Worm (Caenorhabditis elegans) whole organism, L1 larva: ENCODE results near the gene dpy-30.
A peak's percentile ranks its signal among the peaks of the same experiment; 100 is the strongest.

Source experiments
- C34B4.2 ChIP-seq: sonication (generic microtip); optimal IDR thresholded peaks from 2 replicates; lab custom pipeline; 2017; ENCODE audit warnings: mild to moderate bottlenecking, missing genetic modification characterization, missing compliant biosample characterization
- alr-1 ChIP-seq: fragments of 200-800 bp; sonication (Bioruptor generic); optimal IDR thresholded peaks from 2 replicates; lab custom pipeline; 2018; ENCODE audit warnings: borderline replicate concordance, mild to moderate bottlenecking, missing genetic modification characterization, missing compliant biosample characterization
- blmp-1 ChIP-seq: fragments of 150-350 bp; optimal IDR thresholded peaks from 2 replicates; lab custom pipeline; 2014; ENCODE audit warnings: missing biosample characterization, missing genetic modification characterization
- ceh-63 ChIP-seq: fragments of 200-800 bp; sonication (Bioruptor generic); optimal IDR thresholded peaks from 2 replicates; lab custom pipeline; 2018; ENCODE audit warnings: mild to moderate bottlenecking, missing genetic modification characterization, missing compliant biosample characterization
- ceh-8 ChIP-seq: fragments of 200-800 bp; sonication (Bioruptor generic); optimal IDR thresholded peaks from 2 replicates; lab custom pipeline; 2018; ENCODE audit warnings: mild to moderate bottlenecking, missing genetic modification characterization, moderate library complexity, missing compliant biosample characterization
- ceh-88 ChIP-seq: fragments of 200-800 bp; sonication (Bioruptor generic); IDR thresholded peaks from 2 replicates; pipeline ENCODE4 v1.3.6; 2022; ENCODE audit warnings: missing genetic modification characterization, missing compliant biosample characterization
- ceh-90 ChIP-seq: sonication (generic microtip); optimal IDR thresholded peaks from 2 replicates; lab custom pipeline; 2016; ENCODE audit warnings: missing genetic modification characterization, missing compliant biosample characterization
- dpl-1 ChIP-seq, 3 experiments: fragments of 150-350 bp in 2 of 3; sonication (generic microtip) in 1 of 3; optimal IDR thresholded peaks; 2 replicates each; lab custom pipeline; 2014 to 2017; ENCODE audit warnings: missing biosample characterization in 3 of 3, missing genetic modification characterization in 3 of 3, missing genetic modification reagents in 3 of 3
- efl-1 ChIP-seq, 4 experiments: fragments of 150-350 bp; optimal IDR thresholded peaks in 3 of 4; peaks in 1 of 4; 1 replicate in 1 of 4; 2 replicates in 3 of 4; lab custom pipeline; 2014; ENCODE audit warnings: missing biosample characterization in 2 of 4, missing genetic modification characterization in 2 of 4, missing genetic modification reagents in 2 of 4
- efl-3 ChIP-seq: fragments of 200-800 bp; sonication (Bioruptor generic); optimal IDR thresholded peaks from 2 replicates; lab custom pipeline; 2018; ENCODE audit warnings: mild to moderate bottlenecking, missing genetic modification characterization, missing compliant biosample characterization
- egl-27 ChIP-seq, 2 experiments: fragments of 150-350 bp in 1 of 2; sonication (generic microtip); optimal IDR thresholded peaks; 3 replicates each; lab custom pipeline; 2017 to 2018; ENCODE audit warnings: missing biosample characterization in 2 of 2, missing genetic modification characterization in 2 of 2, missing genetic modification reagents in 2 of 2
- elt-3 ChIP-seq, 6 experiments: fragments of 150-350 bp in 1 of 6; sonication (generic microtip); optimal IDR thresholded peaks; 2 replicates each; lab custom pipeline; 2017 to 2018; ENCODE audit warnings: missing biosample characterization in 6 of 6, missing genetic modification characterization in 6 of 6, inconsistent platforms in 1 of 6
- fkh-10 ChIP-seq: sonication (generic microtip); optimal IDR thresholded peaks from 2 replicates; lab custom pipeline; 2017; ENCODE audit warnings: missing biosample characterization, missing genetic modification reagents, missing genetic modification characterization
- fkh-8 ChIP-seq: sonication (generic microtip); optimal IDR thresholded peaks from 2 replicates; lab custom pipeline; 2016; ENCODE audit warnings: mild to moderate bottlenecking, missing genetic modification characterization, missing compliant biosample characterization
- hlh-4 ChIP-seq: sonication (generic microtip); optimal IDR thresholded peaks from 2 replicates; lab custom pipeline; 2016; ENCODE audit warnings: mild to moderate bottlenecking, missing genetic modification characterization, missing compliant biosample characterization
- irx-1 ChIP-seq: sonication (generic microtip); optimal IDR thresholded peaks from 2 replicates; lab custom pipeline; 2016; ENCODE audit warnings: missing genetic modification characterization, missing compliant biosample characterization
- jun-1 ChIP-seq: fragments of 150-350 bp; optimal IDR thresholded peaks from 2 replicates; lab custom pipeline; 2014; ENCODE audit warnings: missing biosample characterization, missing genetic modification reagents, missing genetic modification characterization
- lin-14 ChIP-seq: fragments of 200-800 bp; sonication (Bioruptor generic); optimal IDR thresholded peaks from 2 replicates; lab custom pipeline; 2018; ENCODE audit warnings: mild to moderate bottlenecking, missing genetic modification characterization, moderate library complexity, missing compliant biosample characterization
- lin-15B ChIP-seq: fragments of 150-350 bp; sonication (generic microtip); optimal IDR thresholded peaks from 3 replicates; lab custom pipeline; 2014; ENCODE audit warnings: missing biosample characterization, missing genetic modification characterization
- lin-35 ChIP-seq, 2 experiments: fragments of 150-350 bp; optimal IDR thresholded peaks; 2 replicates each; lab custom pipeline; 2014; ENCODE audit warnings: missing biosample characterization in 2 of 2, missing genetic modification characterization in 2 of 2, missing genetic modification reagents in 2 of 2
- lin-39 ChIP-seq: fragments of 150-350 bp; optimal IDR thresholded peaks from 2 replicates; lab custom pipeline; 2014; ENCODE audit warnings: missing biosample characterization, missing genetic modification reagents, missing genetic modification characterization
- lsy-2 ChIP-seq, 2 experiments: fragments of 150-350 bp; optimal IDR thresholded peaks; 2 replicates each; lab custom pipeline; 2014; ENCODE audit warnings: missing biosample characterization in 2 of 2, missing genetic modification characterization in 2 of 2
- mab-9 ChIP-seq: fragments of 200-800 bp; sonication (Bioruptor generic); IDR thresholded peaks from 2 replicates; pipeline ENCODE4 v1.3.6; 2022; ENCODE audit warnings: missing genetic modification reagents, missing genetic modification characterization, missing compliant biosample characterization
- mdl-1 ChIP-seq, 2 experiments: fragments of 150-350 bp; optimal IDR thresholded peaks; 2 replicates each; lab custom pipeline; 2014 to 2017; ENCODE audit warnings: missing biosample characterization in 2 of 2, missing genetic modification characterization in 2 of 2, inconsistent platforms in 1 of 2
- mep-1 ChIP-seq: fragments of 150-350 bp; optimal IDR thresholded peaks from 2 replicates; lab custom pipeline; 2014; ENCODE audit warnings: missing biosample characterization, missing genetic modification characterization
- nhr-12 ChIP-seq: sonication (generic microtip); optimal IDR thresholded peaks from 2 replicates; lab custom pipeline; 2017; ENCODE audit warnings: missing biosample characterization, missing genetic modification characterization
- nhr-19 ChIP-seq: fragments of 200-800 bp; sonication (Bioruptor generic); conservative IDR thresholded peaks from 2 replicates; pipeline ENCODE4 v1.3.6; 2022; ENCODE audit warnings: missing genetic modification characterization, missing compliant biosample characterization
- nhr-20 ChIP-seq: sonication (generic microtip); optimal IDR thresholded peaks from 2 replicates; lab custom pipeline; 2016; ENCODE audit warnings: mild to moderate bottlenecking, missing genetic modification characterization, missing compliant biosample characterization
- nhr-28 ChIP-seq: fragments of 150-350 bp; optimal IDR thresholded peaks from 2 replicates; lab custom pipeline; 2014; ENCODE audit warnings: missing biosample characterization, missing genetic modification characterization
- nhr-47 ChIP-seq: sonication (generic microtip); optimal IDR thresholded peaks from 2 replicates; lab custom pipeline; 2016; ENCODE audit warnings: mild to moderate bottlenecking, missing genetic modification characterization, moderate library complexity, missing compliant biosample characterization
- nhr-71 ChIP-seq: sonication (generic microtip); optimal IDR thresholded peaks from 2 replicates; lab custom pipeline; 2016; ENCODE audit warnings: mild to moderate bottlenecking, missing genetic modification characterization, moderate library complexity, missing compliant biosample characterization
- nhr-85 ChIP-seq: sonication (generic microtip); peaks from one replicate; lab custom pipeline; 2016; ENCODE audit warnings: missing genetic modification characterization, inconsistent platforms, missing compliant biosample characterization
- nhr-90 ChIP-seq: sonication (generic microtip); optimal IDR thresholded peaks from 2 replicates; lab custom pipeline; 2016; ENCODE audit warnings: mild to moderate bottlenecking, missing genetic modification characterization, missing compliant biosample characterization; ENCODE audit not compliant: poor library complexity
- pax-3 ChIP-seq: fragments of 200-800 bp; sonication (Bioruptor generic); optimal IDR thresholded peaks from 2 replicates; lab custom pipeline; 2018; ENCODE audit warnings: mild to moderate bottlenecking, missing genetic modification characterization, moderate library complexity, missing compliant biosample characterization
- pqm-1 ChIP-seq: sonication (generic microtip); optimal IDR thresholded peaks from 3 replicates; lab custom pipeline; 2017; ENCODE audit warnings: missing biosample characterization, missing genetic modification characterization
- skn-1 ChIP-seq: fragments of 150-350 bp; optimal IDR thresholded peaks from 2 replicates; lab custom pipeline; 2014; ENCODE audit warnings: missing biosample characterization, missing genetic modification characterization
- snu-23 ChIP-seq: sonication (generic microtip); optimal IDR thresholded peaks from 2 replicates; lab custom pipeline; 2016; ENCODE audit warnings: missing genetic modification characterization, missing compliant biosample characterization
- sptf-1 ChIP-seq: fragments of 150-350 bp; optimal IDR thresholded peaks from 2 replicates; lab custom pipeline; 2014; ENCODE audit warnings: missing biosample characterization, missing genetic modification characterization
- swsn-7 ChIP-seq: sonication (generic microtip); optimal IDR thresholded peaks from 2 replicates; lab custom pipeline; 2016; ENCODE audit warnings: missing genetic modification characterization, missing compliant biosample characterization
- tbx-2 ChIP-seq: sonication (generic microtip); optimal IDR thresholded peaks from 2 replicates; lab custom pipeline; 2016; ENCODE audit warnings: missing genetic modification characterization, missing compliant biosample characterization
- unc-30 ChIP-seq: sonication (generic microtip); optimal IDR thresholded peaks from 2 replicates; lab custom pipeline; 2017; ENCODE audit warnings: missing biosample characterization, missing genetic modification characterization
- zip-4 ChIP-seq: fragments of 200-800 bp; sonication (Bioruptor generic); optimal IDR thresholded peaks from 2 replicates; lab custom pipeline; 2018; ENCODE audit warnings: mild to moderate bottlenecking, missing genetic modification characterization, moderate library complexity, missing compliant biosample characterization

The dpy-30 gene

ce11 chrV:12184308-12184999, 6.9 kb upstream of the dpy-30 start, which contains the start of gene srd-4 (continued):
- TF ChIP-seq alr-1 (no peak), ceh-90 (tag; lab: Kevin White, UChicago) (peak; percentile 10), nhr-20 (tag; lab: Kevin White, UChicago) (peak; percentile 35), lin-15B (tag; lab: Kevin White, UChicago) (no peak), irx-1 (tag; lab: Kevin White, UChicago) (peak; percentile 6), tbx-2 (tag; lab: Kevin White, UChicago) (peak; percentile 39), nhr-71 (tag; lab: Kevin White, UChicago) (peak; percentile 60), mab-9 (GFP tag; lab: Robert Waterston, UW) (no peak), swsn-7 (tag; lab: Kevin White, UChicago) (peak; percentile 25), lsy-2 (tag; optimal IDR thresholded peaks at IDR 0.05; lab: Kevin White, UChicago) (peak; percentile 59 to 79), efl-3 (GFP tag; lab: Kevin White, UChicago) (no peak), pqm-1 (no peak), pax-3 (no peak), hlh-4 (tag; lab: Kevin White, UChicago) (no peak), C34B4.2 (no peak), egl-27 (tag; optimal IDR thresholded peaks at IDR 0.05; lab: Kevin White, UChicago) (no peak), ceh-88 (GFP tag; lab: Robert Waterston, UW) (no peak), skn-1 (tag; lab: Kevin White, UChicago) (peak; percentile 53), sptf-1 (tag; lab: Kevin White, UChicago) (no peak), nhr-90 (tag; lab: Kevin White, UChicago) (peak; percentile 54), blmp-1 (peak; percentile 30), lin-35 (GFP tag; optimal IDR thresholded peaks at IDR 0.05; lab: Kevin White, UChicago) (peak; percentile 91 to 96), fkh-10 (no peak), nhr-19 (GFP tag; lab: Robert Waterston, UW) (peak; percentile 46; the same call in 1 of the 2 replicates), nhr-47 (tag; lab: Kevin White, UChicago) (peak; percentile 53)

- TF ChIP-seq ceh-88 (GFP tag; lab: Robert Waterston, UW), result no peak
Measured at ce11 chrV:12187344-12187743, 4.0 kb upstream of the dpy-30 start, which contains the start of gene ZK863.8. TSS of gene ZK863.8 (minus strand) at chrV:12187516.

- TF ChIP-seq tbx-2 (tag; lab: Kevin White, UChicago) (peak; percentile 26), blmp-1 (no peak), jun-1 (no peak), ceh-8 (GFP tag; lab: Kevin White, UChicago) (no peak)
Measured at ce11 chrV:12188830-12189229, 2.5 kb upstream of the dpy-30 start.

ce11 chrV:12192129-12192528, 810 bp downstream of the dpy-30 start, which contains the start of gene rnp-1:
TSS of gene rnp-1 (plus strand) at chrV:12192273.
- TF ChIP-seq nhr-71 (tag; lab: Kevin White, UChicago) (peak; percentile 16), pax-3 (peak; percentile 5), unc-30 (tag; lab: Kevin White, UChicago) (no peak), efl-1 (optimal IDR thresholded peaks at IDR 0.05; lab: Kevin White, UChicago) (no peak), efl-1 (GFP tag; optimal IDR thresholded peaks at IDR 0.05 in 1 of 2; lab: Kevin White, UChicago) (peak in 1 of 2 experiments; percentile 21)

- TF ChIP-seq lsy-2 (tag; optimal IDR thresholded peaks at IDR 0.05; lab: Kevin White, UChicago) (peak; percentile 5 to 6), elt-3 (tag; optimal IDR thresholded peaks at IDR 0.05; lab: Kevin White, UChicago) (peak in 1 of 6 experiments; percentile 73), nhr-28 (tag; lab: Kevin White, UChicago) (no peak), snu-23 (peak; percentile 48), lin-39 (tag; lab: Kevin White, UChicago) (no peak), nhr-71 (tag; lab: Kevin White, UChicago) (peak; percentile 39), nhr-85 (tag; lab: Kevin White, UChicago) (peak; percentile 77), nhr-12 (tag; lab: Kevin White, UChicago) (no peak), mep-1 (peak; percentile 47), zip-4 (no peak), sptf-1 (tag; lab: Kevin White, UChicago) (no peak), mdl-1 (tag; optimal IDR thresholded peaks at IDR 0.05; lab: Kevin White, UChicago) (peak in 1 of 2 experiments; percentile 39), blmp-1 (peak; percentile 85), lin-14 (GFP tag; lab: Kevin White, UChicago) (peak; percentile 67), nhr-90 (tag; lab: Kevin White, UChicago) (peak; percentile 16), ceh-63 (GFP tag; lab: Kevin White, UChicago) (no peak), dpl-1 (GFP tag; optimal IDR thresholded peaks at IDR 0.05; lab: Kevin White, UChicago) (peak in 1 of 3 experiments; percentile 7), nhr-20 (tag; lab: Kevin White, UChicago) (peak; percentile 65), fkh-8 (tag; lab: Kevin White, UChicago) (no peak)
Measured at ce11 chrV:12194275-12194674, 3.0 kb downstream of the dpy-30 start, which contains the start of gene ogdh-2. TSS of gene ogdh-2 (plus strand) at chrV:12194507.
